Fruit fly (Drosophila melanogaster) whole organism, embryonic: ENCODE results near the gene Btnd.
A peak's percentile ranks its signal among the peaks of the same experiment; 100 is the strongest.

Experiments used
- Atf6 ChIP-seq: fragments of 200-800 bp; sonication (Bioruptor generic); IDR thresholded peaks from 2 replicates; pipeline ENCODE4 v1.3.6; 2022; ENCODE audit warnings: missing biosample characterization, missing genetic modification characterization
- CG10267 ChIP-seq: fragments of 200-800 bp; sonication (Bioruptor generic); optimal IDR thresholded peaks from 2 replicates; lab custom pipeline; 2018; ENCODE audit warnings: missing biosample characterization, mild to moderate bottlenecking, missing genetic modification characterization, moderate library complexity
- CG15601 ChIP-seq: fragments of 200-800 bp; sonication (Bioruptor generic); optimal IDR thresholded peaks from 3 replicates; lab custom pipeline; 2019; ENCODE audit warnings: missing biosample characterization, mild to moderate bottlenecking, missing genetic modification characterization, moderate library complexity
- CG2129 ChIP-seq: fragments of 200-800 bp; sonication (Bioruptor generic); IDR thresholded peaks from 2 replicates; pipeline ENCODE4 v1.3.6; 2022; ENCODE audit warnings: missing biosample characterization, missing genetic modification characterization; ENCODE audit not compliant: partially characterized antibody
- CG2712 ChIP-seq: fragments of 200-800 bp; optimal IDR thresholded peaks from 3 replicates; lab custom pipeline; 2019; ENCODE audit warnings: missing biosample characterization, mild to moderate bottlenecking, missing genetic modification characterization, moderate library complexity
- CG2889 ChIP-seq: fragments of 200-800 bp; sonication (Bioruptor generic); IDR thresholded peaks from 3 replicates; pipeline ENCODE4 v1.3.6; 2022; ENCODE audit warnings: missing biosample characterization, missing genetic modification characterization
- CG31224 ChIP-seq: fragments of 200-800 bp; sonication (Bioruptor generic); IDR thresholded peaks from 2 replicates; pipeline ENCODE4 v1.3.6; 2022; ENCODE audit warnings: missing biosample characterization, missing genetic modification characterization
- CG31365 ChIP-seq: fragments of 200-800 bp; sonication (Bioruptor generic); optimal IDR thresholded peaks from 2 replicates; lab custom pipeline; 2018; ENCODE audit warnings: missing biosample characterization, mild to moderate bottlenecking, missing genetic modification characterization
- CG32532 ChIP-seq: fragments of 200-800 bp; sonication (Bioruptor generic); IDR thresholded peaks from 2 replicates; pipeline ENCODE4 v1.3.6; 2022; ENCODE audit warnings: missing biosample characterization, missing genetic modification characterization
- CG3838 ChIP-seq: fragments of 200-800 bp; sonication (Bioruptor generic); optimal IDR thresholded peaks from 3 replicates; lab custom pipeline; 2016; ENCODE audit warnings: missing biosample characterization, missing genetic modification characterization
- CG42726 ChIP-seq: fragments of 200-800 bp; sonication (Bioruptor generic); IDR thresholded peaks from 2 replicates; pipeline ENCODE4 v1.3.6; 2022; ENCODE audit warnings: missing biosample characterization, missing genetic modification characterization; ENCODE audit not compliant: partially characterized antibody
- CG4282 ChIP-seq: fragments of 200-800 bp; sonication (Bioruptor generic); optimal IDR thresholded peaks from 2 replicates; lab custom pipeline; 2016; ENCODE audit warnings: missing biosample characterization, missing genetic modification characterization
- CG5180 ChIP-seq: fragments of 200-800 bp; sonication (Bioruptor generic); optimal IDR thresholded peaks from 3 replicates; lab custom pipeline; 2017; ENCODE audit warnings: missing biosample characterization, missing genetic modification characterization, mild to moderate bottlenecking, moderate library complexity, missing genetic modification reagents
- CG5953 ChIP-seq: fragments of 200-800 bp; sonication (Bioruptor generic); IDR thresholded peaks from 2 replicates; pipeline ENCODE4 v1.3.6; 2022; ENCODE audit warnings: missing biosample characterization, missing genetic modification characterization
- CG6254 ChIP-seq: fragments of 200-800 bp; sonication (Bioruptor generic); optimal IDR thresholded peaks from 3 replicates; lab custom pipeline; 2017; ENCODE audit warnings: mild to moderate bottlenecking, missing biosample characterization, missing genetic modification reagents, missing genetic modification characterization
- CG6765 ChIP-seq: fragments of 200-800 bp; sonication (Bioruptor generic); optimal IDR thresholded peaks from 3 replicates; lab custom pipeline; 2017; ENCODE audit warnings: missing biosample characterization, mild to moderate bottlenecking, missing genetic modification characterization
- CG6854 ChIP-seq: fragments of 200-800 bp; sonication (Bioruptor generic); optimal IDR thresholded peaks from 3 replicates; lab custom pipeline; 2017; ENCODE audit warnings: missing biosample characterization, mild to moderate bottlenecking, missing genetic modification characterization
- CG7271 ChIP-seq: fragments of 200-800 bp; sonication (Bioruptor generic); optimal IDR thresholded peaks from 2 replicates; lab custom pipeline; 2018; ENCODE audit warnings: missing biosample characterization, mild to moderate bottlenecking, missing genetic modification characterization, moderate library complexity
- CG8089 ChIP-seq: fragments of 200-800 bp; sonication (Bioruptor generic); optimal IDR thresholded peaks from 3 replicates; lab custom pipeline; 2016; ENCODE audit warnings: missing biosample characterization, missing genetic modification characterization
- CG9437 ChIP-seq: fragments of 200-800 bp; sonication (Bioruptor generic); optimal IDR thresholded peaks from 2 replicates; lab custom pipeline; 2018; ENCODE audit warnings: missing biosample characterization, mild to moderate bottlenecking, missing genetic modification characterization
- CkIIα-i1 ChIP-seq: fragments of 200-800 bp; sonication (Bioruptor generic); IDR thresholded peaks from 2 replicates; pipeline ENCODE4 v1.3.6; 2022; ENCODE audit warnings: missing biosample characterization, missing genetic modification characterization
- HmgD ChIP-seq: fragments of 200-800 bp; sonication (Bioruptor generic); optimal IDR thresholded peaks from 3 replicates; lab custom pipeline; 2016; ENCODE audit warnings: missing biosample characterization, missing genetic modification characterization
- Lhr ChIP-seq: fragments of 200-800 bp; sonication (Bioruptor generic); optimal IDR thresholded peaks from 3 replicates; lab custom pipeline; 2017; ENCODE audit warnings: mild to moderate bottlenecking, missing biosample characterization, missing genetic modification reagents, missing genetic modification characterization
- Mad ChIP-seq: fragments of 200-800 bp; sonication (Bioruptor generic); optimal IDR thresholded peaks from 2 replicates; lab custom pipeline; 2016; ENCODE audit warnings: missing biosample characterization, missing genetic modification characterization
- Mrtf ChIP-seq: fragments of 200-800 bp; sonication (Bioruptor generic); IDR thresholded peaks from 3 replicates; pipeline ENCODE4 v1.3.6; 2022; ENCODE audit warnings: missing biosample characterization, missing genetic modification characterization
- NC2β ChIP-seq: fragments of 200-800 bp; sonication (Bioruptor generic); optimal IDR thresholded peaks from 2 replicates; lab custom pipeline; 2016; ENCODE audit warnings: missing biosample characterization, missing genetic modification characterization
- Optix ChIP-seq: fragments of 200-800 bp; sonication (Bioruptor generic); IDR thresholded peaks from 3 replicates; pipeline ENCODE4 v1.3.6; 2022; ENCODE audit warnings: missing biosample characterization, missing genetic modification characterization
- Taf1 ChIP-seq: fragments of 200-800 bp; sonication (Bioruptor generic); IDR thresholded peaks from 2 replicates; pipeline ENCODE4 v1.3.6; 2022; ENCODE audit warnings: missing biosample characterization, missing genetic modification characterization
- ato ChIP-seq: fragments of 200-800 bp; sonication (Bioruptor generic); IDR thresholded peaks from 2 replicates; pipeline ENCODE4 v1.3.6; 2022; ENCODE audit warnings: missing biosample characterization, missing genetic modification characterization; ENCODE audit not compliant: partially characterized antibody
- chn ChIP-seq: fragments of 200-800 bp; sonication (Bioruptor generic); optimal IDR thresholded peaks from 2 replicates; lab custom pipeline; 2016; ENCODE audit warnings: missing biosample characterization, missing genetic modification characterization
- crc ChIP-seq: fragments of 200-800 bp; sonication (Bioruptor generic); optimal IDR thresholded peaks from 2 replicates; lab custom pipeline; 2016; ENCODE audit warnings: missing biosample characterization, missing genetic modification characterization
- crol ChIP-seq: fragments of 200-800 bp; sonication (Bioruptor generic); IDR thresholded peaks from 2 replicates; pipeline ENCODE4 v1.3.6; 2022; ENCODE audit warnings: missing biosample characterization, missing genetic modification characterization
- exex ChIP-seq: fragments of 200-800 bp; sonication (Bioruptor generic); optimal IDR thresholded peaks from 4 replicates; lab custom pipeline; 2018; ENCODE audit warnings: missing biosample characterization, mild to moderate bottlenecking, missing genetic modification characterization, moderate library complexity
- gsb-n ChIP-seq: fragments of 200-800 bp; sonication (Bioruptor generic); optimal IDR thresholded peaks from 3 replicates; lab custom pipeline; 2018; ENCODE audit warnings: missing biosample characterization, mild to moderate bottlenecking, missing genetic modification characterization
- hbn ChIP-seq: fragments of 200-800 bp; sonication (Bioruptor generic); IDR thresholded peaks from 2 replicates; pipeline ENCODE4 v1.3.6; 2022; ENCODE audit warnings: missing biosample characterization, missing genetic modification characterization; ENCODE audit not compliant: partially characterized antibody
- hth ChIP-seq: fragments of >200 bp; optimal IDR thresholded peaks from 2 replicates; lab custom pipeline; 2017; ENCODE audit warnings: inconsistent platforms
- jing ChIP-seq: fragments of 200-800 bp; sonication (Bioruptor generic); optimal IDR thresholded peaks from 2 replicates; lab custom pipeline; 2018; ENCODE audit warnings: missing biosample characterization, mild to moderate bottlenecking, missing genetic modification characterization
- lilli ChIP-seq: fragments of 200-800 bp; sonication (Bioruptor generic); optimal IDR thresholded peaks from 3 replicates; lab custom pipeline; 2016; ENCODE audit warnings: missing biosample characterization, missing genetic modification characterization
- mld ChIP-seq: fragments of 200-800 bp; sonication (Bioruptor generic); IDR thresholded peaks from 3 replicates; pipeline ENCODE4 v1.3.6; 2022; ENCODE audit warnings: missing biosample characterization, missing genetic modification characterization; ENCODE audit not compliant: partially characterized antibody
- nom ChIP-seq: fragments of 200-800 bp; sonication (Bioruptor generic); optimal IDR thresholded peaks from 2 replicates; lab custom pipeline; 2017; ENCODE audit warnings: missing biosample characterization, missing genetic modification characterization, mild to moderate bottlenecking, moderate library complexity, missing genetic modification reagents
- pho ChIP-seq: fragments of 200-800 bp; sonication (Bioruptor generic); optimal IDR thresholded peaks from 2 replicates; lab custom pipeline; 2016; ENCODE audit warnings: missing biosample characterization, missing genetic modification characterization
- row ChIP-seq: fragments of 200-800 bp; sonication (Bioruptor generic); IDR thresholded peaks from 3 replicates; pipeline ENCODE4 v1.3.6; 2022; ENCODE audit warnings: missing biosample characterization, missing genetic modification characterization
- sens ChIP-seq: fragments of 200-800 bp; sonication (Bioruptor generic); peaks from one replicate; lab custom pipeline; 2016; ENCODE audit warnings: missing biosample characterization, missing genetic modification characterization
- sima ChIP-seq: fragments of 200-800 bp; sonication (Bioruptor generic); optimal IDR thresholded peaks from 2 replicates; lab custom pipeline; 2016; ENCODE audit warnings: missing biosample characterization, missing genetic modification characterization
- tin ChIP-seq: fragments of 200-800 bp; sonication (Bioruptor generic); optimal IDR thresholded peaks from 3 replicates; lab custom pipeline; 2016; ENCODE audit warnings: missing biosample characterization, missing genetic modification characterization
- tio ChIP-seq: fragments of 200-800 bp; sonication (Bioruptor generic); optimal IDR thresholded peaks from 2 replicates; lab custom pipeline; 2017; ENCODE audit warnings: missing biosample characterization, missing genetic modification characterization, inconsistent platforms
- trh ChIP-seq: fragments of 200-800 bp; sonication (Bioruptor generic); optimal IDR thresholded peaks from 2 replicates; lab custom pipeline; 2016; ENCODE audit warnings: missing biosample characterization, missing genetic modification characterization
- zen2 ChIP-seq: fragments of 200-800 bp; sonication (Bioruptor generic); IDR thresholded peaks from 3 replicates; pipeline ENCODE4 v1.3.6; 2022; ENCODE audit warnings: missing biosample characterization, missing genetic modification characterization; ENCODE audit not compliant: partially characterized antibody
- zf30C ChIP-seq: fragments of 200-800 bp; sonication (Bioruptor generic); optimal IDR thresholded peaks from 3 replicates; lab custom pipeline; 2018; ENCODE audit warnings: missing biosample characterization, mild to moderate bottlenecking, missing genetic modification characterization

Gene Btnd

DNA sequence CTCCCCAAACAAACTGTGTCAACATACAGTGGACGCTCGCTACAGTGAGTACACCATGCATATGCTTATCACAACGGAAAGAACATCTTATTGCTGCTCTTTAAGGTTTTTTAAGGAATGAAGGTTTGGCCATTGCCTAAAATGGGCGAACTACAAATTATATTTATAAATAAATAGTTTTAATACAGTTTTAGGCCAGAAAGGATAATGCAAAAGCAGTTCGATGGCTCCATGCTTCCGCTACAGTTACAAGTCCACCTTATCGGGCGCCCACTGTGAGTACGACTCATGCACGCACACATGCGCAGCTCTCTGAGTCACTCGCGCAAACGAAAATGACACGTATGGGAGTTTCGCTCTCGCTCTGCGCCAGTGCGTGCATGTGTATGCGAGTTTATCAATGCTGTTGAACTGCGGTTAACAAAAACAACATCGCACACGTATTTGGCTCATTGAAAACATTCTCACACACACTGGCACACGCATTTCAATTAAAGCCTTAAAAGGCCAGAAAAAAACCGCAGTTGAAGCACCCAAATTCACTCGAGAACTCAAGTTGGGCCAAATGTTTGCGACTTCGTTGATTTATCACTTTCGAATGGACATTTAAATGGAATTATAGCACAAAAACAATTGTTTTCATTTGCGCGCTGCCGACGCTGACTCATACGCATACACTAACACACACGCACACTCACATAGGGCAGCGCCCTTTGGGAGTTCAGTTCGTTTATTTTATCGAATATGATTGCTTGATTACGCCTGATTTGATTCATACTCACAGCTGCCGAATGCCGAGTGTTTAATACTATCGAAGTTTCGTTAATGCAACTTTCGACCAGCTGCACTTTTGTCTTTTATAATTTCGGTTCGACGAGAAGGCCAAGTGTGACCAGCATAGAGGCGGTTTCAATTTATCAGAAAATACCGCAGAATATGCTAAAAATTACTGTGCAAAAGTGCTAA lies 5.4 kb upstream of the Btnd start, which contains the start of gene sqh (continued):
- TF ChIP-seq CG9437 (peak; percentile 77), hbn (no peak), tin (GFP tag; lab: Kevin White, UChicago) (peak; percentile 78), CG42726 (GFP tag; lab: Robert Waterston, UW) (no peak), ato (GFP tag; lab: Robert Waterston, UW) (no peak), Atf6 (GFP tag; lab: Robert Waterston, UW) (peak; percentile 94), CG31224 (peak; percentile 83), exex (tag; lab: Kevin White, UChicago) (peak; percentile 57), sens (peak; percentile 92), crc (GFP tag; lab: Kevin White, UChicago) (no peak), sima (GFP tag; lab: Kevin White, UChicago) (no peak), CG15601 (peak; percentile 78), lilli (peak; percentile 85), Lhr (GFP tag; lab: Kevin White, UChicago) (peak; percentile 75), CkIIα-i1 (no peak), CG31365 (tag; lab: Kevin White, UChicago) (peak; percentile 50), trh (GFP tag; lab: Kevin White, UChicago) (peak; percentile 24), zf30C (GFP tag; lab: Kevin White, UChicago) (no peak), chn (GFP tag; lab: Kevin White, UChicago) (peak; percentile 69), CG2129 (GFP tag; lab: Robert Waterston, UW) (no peak), CG3838 (no peak), CG6765 (peak; percentile 75), mld (GFP tag; lab: Robert Waterston, UW) (no peak), HmgD (GFP tag; lab: Kevin White, UChicago) (no peak), nom (peak; percentile 70), CG2712 (tag; lab: Kevin White, UChicago) (peak; percentile 88), CG5953 (GFP tag; lab: Robert Waterston, UW) (peak; percentile 77), CG8089 (GFP tag; lab: Kevin White, UChicago) (peak; percentile 21), row (GFP tag; lab: Robert Waterston, UW) (peak; percentile 99), CG32532 (GFP tag; lab: Robert Waterston, UW) (peak; percentile 92), NC2β (GFP tag; lab: Kevin White, UChicago) (no peak), CG6854 (GFP tag; lab: Kevin White, UChicago) (peak; percentile 76), Mad (GFP tag; lab: Kevin White, UChicago) (peak; percentile 79), tio (GFP tag; lab: Kevin White, UChicago) (no peak), crol (GFP tag; lab: Robert Waterston, UW) (0 out of 2 replicates have a peak, but pooled peaks have one; percentile 17), CG6254 (GFP tag; lab: Kevin White, UChicago) (peak; percentile 69), CG10267 (tag; lab: Kevin White, UChicago) (peak; percentile 64), CG2889 (peak; percentile 87), Optix (peak; percentile 84), gsb-n (tag; lab: Kevin White, UChicago) (peak; percentile 79), hth (lab: Kevin White, UChicago) (no peak), Mrtf (peak; percentile 86), CG7271 (tag; lab: Kevin White, UChicago) (no peak), zen2 (GFP tag; lab: Robert Waterston, UW) (no peak), CG5180 (GFP tag; lab: Kevin White, UChicago) (peak; percentile 73), pho (GFP tag; lab: Kevin White, UChicago) (peak; percentile 56), Taf1 (peak; percentile 81; the same call in 1 of the 2 replicates), jing (GFP tag; lab: Kevin White, UChicago) (peak; percentile 74), CG4282 (no peak)
